Fruit fly (Drosophila melanogaster) whole organism, prepupa: ENCODE results near the gene CG31643.

ENCODE experiments used
- Blimp-1 ChIP-seq: fragments of 200-800 bp; sonication (Bioruptor generic); optimal IDR thresholded peaks from 3 replicates; lab custom pipeline; 2017; ENCODE audit warnings: missing biosample characterization, missing genetic modification characterization, mild to moderate bottlenecking, moderate library complexity, missing genetic modification reagents
- CG10631 ChIP-seq: fragments of 200-800 bp; sonication (Bioruptor generic); optimal IDR thresholded peaks from 2 replicates; lab custom pipeline; 2016; ENCODE audit warnings: missing biosample characterization, missing genetic modification characterization
- CG10669 ChIP-seq: fragments of 200-800 bp; sonication (Bioruptor generic); optimal IDR thresholded peaks from 3 replicates; lab custom pipeline; 2018; ENCODE audit warnings: missing biosample characterization, mild to moderate bottlenecking, missing genetic modification characterization, moderate library complexity
- CG11294 ChIP-seq: fragments of 200-800 bp; sonication (Bioruptor generic); IDR thresholded peaks from 2 replicates; pipeline ENCODE4 v1.3.6; 2022; ENCODE audit warnings: missing biosample characterization, missing genetic modification characterization
- CG11762 ChIP-seq: fragments of 200-800 bp; sonication (Bioruptor generic); optimal IDR thresholded peaks from 3 replicates; lab custom pipeline; 2016; ENCODE audit warnings: missing biosample characterization, missing genetic modification characterization; ENCODE audit not compliant: insufficient read depth
- CG11902 ChIP-seq: fragments of 200-800 bp; sonication (Bioruptor generic); optimal IDR thresholded peaks from 3 replicates; lab custom pipeline; 2016; ENCODE audit warnings: missing biosample characterization, missing genetic modification characterization
- CG15336 ChIP-seq: fragments of 200-800 bp; sonication (Bioruptor generic); IDR thresholded peaks from 2 replicates; pipeline ENCODE4 v1.3.6; 2022; ENCODE audit warnings: missing biosample characterization, missing genetic modification characterization
- CG1621 ChIP-seq: fragments of 200-800 bp; sonication (Bioruptor generic); optimal IDR thresholded peaks from 3 replicates; lab custom pipeline; 2018; ENCODE audit warnings: missing biosample characterization, mild to moderate bottlenecking, missing genetic modification characterization
- CG16779 ChIP-seq: fragments of 200-800 bp; sonication (Bioruptor generic); optimal IDR thresholded peaks from 3 replicates; lab custom pipeline; 2017; ENCODE audit warnings: missing biosample characterization, mild to moderate bottlenecking, missing genetic modification characterization
- CG3032 ChIP-seq: fragments of 200-800 bp; optimal IDR thresholded peaks from 2 replicates; lab custom pipeline; 2019; ENCODE audit warnings: missing biosample characterization, mild to moderate bottlenecking, missing genetic modification characterization, moderate library complexity
- CG31627 ChIP-seq: fragments of 200-800 bp; sonication (Bioruptor generic); optimal IDR thresholded peaks from 3 replicates; lab custom pipeline; 2016; ENCODE audit warnings: missing biosample characterization, missing genetic modification characterization
- CG32006 ChIP-seq: fragments of 200-800 bp; sonication (Bioruptor generic); optimal IDR thresholded peaks from 3 replicates; lab custom pipeline; 2017; ENCODE audit warnings: missing biosample characterization, mild to moderate bottlenecking, missing genetic modification characterization
- CG34406 ChIP-seq: fragments of 200-800 bp; sonication (Bioruptor generic); optimal IDR thresholded peaks from 3 replicates; lab custom pipeline; 2016; ENCODE audit warnings: missing biosample characterization, missing genetic modification characterization
- CG3919 ChIP-seq: fragments of 200-800 bp; sonication (Bioruptor generic); optimal IDR thresholded peaks from 3 replicates; lab custom pipeline; 2016; ENCODE audit warnings: missing biosample characterization, missing genetic modification characterization
- CG4318 ChIP-seq: fragments of 200-800 bp; sonication (Bioruptor generic); optimal IDR thresholded peaks from 3 replicates; lab custom pipeline; 2017; ENCODE audit warnings: missing biosample characterization, mild to moderate bottlenecking, missing genetic modification characterization
- CG6163 ChIP-seq: fragments of 200-800 bp; sonication (Bioruptor generic); IDR thresholded peaks from 3 replicates; pipeline ENCODE4 v1.3.6; 2022; ENCODE audit warnings: missing biosample characterization, missing genetic modification characterization
- CG6276 ChIP-seq: fragments of 200-800 bp; sonication (Bioruptor generic); optimal IDR thresholded peaks from 2 replicates; lab custom pipeline; 2017; ENCODE audit warnings: missing biosample characterization, mild to moderate bottlenecking, missing genetic modification characterization
- CG6808 ChIP-seq: fragments of 200-800 bp; sonication (Bioruptor generic); optimal IDR thresholded peaks from 3 replicates; lab custom pipeline; 2017; ENCODE audit warnings: missing biosample characterization, missing genetic modification characterization, mild to moderate bottlenecking, moderate library complexity, missing genetic modification reagents
- CG6854 ChIP-seq: fragments of 200-800 bp; sonication (Bioruptor generic); optimal IDR thresholded peaks from 2 replicates; lab custom pipeline; 2017; ENCODE audit warnings: missing biosample characterization, mild to moderate bottlenecking, missing genetic modification characterization
- CG7368 ChIP-seq: fragments of 200-800 bp; sonication (Bioruptor generic); optimal IDR thresholded peaks from 3 replicates; lab custom pipeline; 2016; ENCODE audit warnings: missing biosample characterization, missing genetic modification characterization
- CG8119 ChIP-seq: fragments of 200-800 bp; sonication (Bioruptor generic); IDR thresholded peaks from 3 replicates; pipeline ENCODE4 v1.3.6; 2022; ENCODE audit warnings: missing biosample characterization, missing genetic modification characterization
- CG8319 ChIP-seq: fragments of 200-800 bp; sonication (Bioruptor generic); optimal IDR thresholded peaks from 3 replicates; lab custom pipeline; 2016; ENCODE audit warnings: missing biosample characterization, missing genetic modification characterization
- CG8632 ChIP-seq: fragments of 200-800 bp; sonication (Bioruptor generic); optimal IDR thresholded peaks from 3 replicates; lab custom pipeline; 2016; ENCODE audit warnings: missing biosample characterization, missing genetic modification characterization
- CG9139 ChIP-seq: fragments of 200-800 bp; sonication (Bioruptor generic); optimal IDR thresholded peaks from 3 replicates; lab custom pipeline; 2017; ENCODE audit warnings: missing biosample characterization, mild to moderate bottlenecking, missing genetic modification characterization
- Eip75B ChIP-seq: fragments of 200-800 bp; sonication (Bioruptor generic); optimal IDR thresholded peaks from 3 replicates; lab custom pipeline; 2016; ENCODE audit warnings: missing biosample characterization, missing genetic modification characterization
- Eip78C ChIP-seq: fragments of 200-800 bp; sonication (Bioruptor generic); peaks from one replicate; lab custom pipeline; 2016; ENCODE audit warnings: missing biosample characterization, missing genetic modification characterization
- Eip93F ChIP-seq: fragments of 200-800 bp; sonication (Bioruptor generic); optimal IDR thresholded peaks from 2 replicates; lab custom pipeline; 2016; ENCODE audit warnings: missing biosample characterization, mild to moderate bottlenecking, missing genetic modification characterization
- Ets21C ChIP-seq: fragments of 200-800 bp; sonication (Bioruptor generic); optimal IDR thresholded peaks from 3 replicates; lab custom pipeline; 2016; ENCODE audit warnings: missing biosample characterization, missing genetic modification characterization
- Ets96B ChIP-seq: fragments of 200-800 bp; optimal IDR thresholded peaks from 2 replicates; lab custom pipeline; 2019; ENCODE audit warnings: missing biosample characterization, mild to moderate bottlenecking, missing genetic modification characterization, moderate library complexity
- Gug ChIP-seq: fragments of 200-800 bp; sonication (Bioruptor generic); IDR thresholded peaks from 2 replicates; pipeline ENCODE4 v1.3.6; 2022; ENCODE audit warnings: missing biosample characterization, missing genetic modification characterization
- Hr38 ChIP-seq: sonication (Bioruptor generic); optimal IDR thresholded peaks from 2 replicates; lab custom pipeline; 2016; ENCODE audit warnings: missing biosample characterization, missing genetic modification characterization
- Hr39 ChIP-seq: fragments of 200-800 bp; sonication (Bioruptor generic); optimal IDR thresholded peaks from 2 replicates; lab custom pipeline; 2016; ENCODE audit warnings: missing biosample characterization, missing genetic modification characterization
- Hr4 ChIP-seq: fragments of 200-800 bp; sonication (Bioruptor generic); optimal IDR thresholded peaks from 3 replicates; lab custom pipeline; 2016; ENCODE audit warnings: missing biosample characterization, missing genetic modification characterization
- Met ChIP-seq: fragments of 200-800 bp; sonication (Bioruptor generic); optimal IDR thresholded peaks from 3 replicates; lab custom pipeline; 2016; ENCODE audit warnings: missing biosample characterization, missing genetic modification characterization
- Smox ChIP-seq: fragments of 200-800 bp; sonication (Bioruptor generic); optimal IDR thresholded peaks from 3 replicates; lab custom pipeline; 2016; ENCODE audit warnings: missing biosample characterization, missing genetic modification characterization
- Sox102F ChIP-seq: fragments of 200-800 bp; sonication (Bioruptor generic); optimal IDR thresholded peaks from 2 replicates; lab custom pipeline; 2016; ENCODE audit warnings: missing biosample characterization, mild to moderate bottlenecking, missing genetic modification characterization
- achi ChIP-seq: fragments of 200-800 bp; sonication (Bioruptor generic); optimal IDR thresholded peaks from 3 replicates; lab custom pipeline; 2016; ENCODE audit warnings: missing biosample characterization, missing genetic modification characterization
- dac ChIP-seq: fragments of 200-800 bp; sonication (Bioruptor generic); optimal IDR thresholded peaks from 2 replicates; lab custom pipeline; 2017; ENCODE audit warnings: missing biosample characterization, mild to moderate bottlenecking, missing genetic modification characterization
- dsx ChIP-seq: fragments of 200-800 bp; optimal IDR thresholded peaks from 3 replicates; lab custom pipeline; 2019; ENCODE audit warnings: missing biosample characterization, mild to moderate bottlenecking, missing genetic modification characterization, moderate library complexity; ENCODE audit not compliant: poor library complexity, severe bottlenecking
- eg ChIP-seq: fragments of 200-800 bp; sonication (Bioruptor generic); IDR thresholded peaks from 3 replicates; pipeline ENCODE4 v1.3.6; 2022; ENCODE audit warnings: missing biosample characterization, missing genetic modification characterization
- esn ChIP-seq: fragments of 200-800 bp; sonication (Bioruptor generic); optimal IDR thresholded peaks from 2 replicates; lab custom pipeline; 2016; ENCODE audit warnings: missing biosample characterization, mild to moderate bottlenecking, missing genetic modification characterization, moderate library complexity
- fd85E ChIP-seq: fragments of 200-800 bp; sonication (Bioruptor generic); optimal IDR thresholded peaks from 3 replicates; lab custom pipeline; 2016; ENCODE audit warnings: missing biosample characterization, missing genetic modification characterization
- fkh ChIP-seq: fragments of 200-800 bp; sonication (Bioruptor generic); optimal IDR thresholded peaks from 3 replicates; lab custom pipeline; 2017; ENCODE audit warnings: missing biosample characterization, mild to moderate bottlenecking, missing genetic modification characterization, moderate library complexity
- lz ChIP-seq: fragments of 200-800 bp; sonication (Bioruptor generic); optimal IDR thresholded peaks from 3 replicates; lab custom pipeline; 2016; ENCODE audit warnings: missing biosample characterization, missing genetic modification characterization
- net ChIP-seq: fragments of 200-800 bp; sonication (Bioruptor generic); optimal IDR thresholded peaks from 3 replicates; lab custom pipeline; 2016; ENCODE audit warnings: missing biosample characterization, missing genetic modification characterization
- pdm3 ChIP-seq: fragments of 200-800 bp; sonication (Bioruptor generic); optimal IDR thresholded peaks from 3 replicates; lab custom pipeline; 2016; ENCODE audit warnings: missing biosample characterization, missing genetic modification characterization
- salr ChIP-seq, 2 experiments: fragments of 200-800 bp; sonication (Bioruptor generic); optimal IDR thresholded peaks; 3 replicates each; lab custom pipeline; 2016 to 2018; ENCODE audit warnings: missing biosample characterization in 2 of 2, missing genetic modification characterization in 2 of 2, mild to moderate bottlenecking in 1 of 2
- spab ChIP-seq: fragments of 200-800 bp; sonication (Bioruptor generic); optimal IDR thresholded peaks from 2 replicates; lab custom pipeline; 2017; ENCODE audit warnings: missing biosample characterization, mild to moderate bottlenecking, missing genetic modification characterization, missing genetic modification reagents
- ss ChIP-seq, 2 experiments: fragments of 200-800 bp; sonication (Bioruptor generic); optimal IDR thresholded peaks; 2 replicates in 1 of 2; 3 replicates in 1 of 2; lab custom pipeline; 2017 to 2018; ENCODE audit warnings: mild to moderate bottlenecking in 2 of 2, missing biosample characterization in 2 of 2, missing genetic modification characterization in 2 of 2, moderate library complexity in 1 of 2
- svp ChIP-seq: fragments of 200-800 bp; sonication (Bioruptor generic); peaks from one replicate; lab custom pipeline; 2016; ENCODE audit warnings: missing biosample characterization, missing genetic modification characterization
- topi ChIP-seq: fragments of 200-800 bp; sonication (Bioruptor generic); optimal IDR thresholded peaks from 3 replicates; lab custom pipeline; 2016; ENCODE audit warnings: missing biosample characterization, missing genetic modification characterization

The CG31643 gene

dm6 chr2L:6062382-6063082 is 24.6 kb downstream of the CG31643 start, which contains the start of the genes ND-51 and CG13994:
Gene ND-51 (minus strand): TSS chr2L:6062757.
Gene CG13994 (plus strand): TSS chr2L:6062989.
- TF ChIP-seq Hr38 (GFP tag; lab: Kevin White, UChicago): no peak
- peak; percentile 65; the same call in 1 of the 2 replicates for TF ChIP-seq Gug
- TF ChIP-seq Blimp-1: no peak
- peak; percentile 91 for TF ChIP-seq Eip78C (GFP tag; lab: Kevin White, UChicago)
- no peak for TF ChIP-seq CG6854 (GFP tag; lab: Kevin White, UChicago)
- TF ChIP-seq CG10669 (GFP tag; lab: Kevin White, UChicago): no peak
- TF ChIP-seq Ets21C (GFP tag; lab: Kevin White, UChicago): peak; percentile 54
- TF ChIP-seq CG16779 (tag; lab: Kevin White, UChicago): no peak
- TF ChIP-seq eg: peak; percentile 79
- peak; percentile 78 for TF ChIP-seq CG6163 (GFP tag; lab: Robert Waterston, UW)
- no peak for TF ChIP-seq Eip93F (GFP tag; lab: Kevin White, UChicago)
- TF ChIP-seq dac: no peak
- TF ChIP-seq spab: peak; percentile 31
- TF ChIP-seq net (GFP tag; lab: Kevin White, UChicago): no peak
- TF ChIP-seq esn (GFP tag; lab: Kevin White, UChicago): peak; percentile 73
- peak; percentile 35 for TF ChIP-seq CG11762 (GFP tag; lab: Kevin White, UChicago)
- TF ChIP-seq CG6808 (GFP tag; lab: Kevin White, UChicago): peak; percentile 51
- peak; percentile 67 for TF ChIP-seq CG10631 (GFP tag; lab: Kevin White, UChicago)
- no peak for TF ChIP-seq dsx (GFP tag; lab: Kevin White, UChicago)
- TF ChIP-seq salr (GFP tag; optimal IDR thresholded peaks at IDR 0.05; lab: Kevin White, UChicago): peak in 1 of 2 experiments; percentile 53
- peak; percentile 69 for TF ChIP-seq CG34406 (GFP tag; lab: Kevin White, UChicago)
- peak; percentile 70 for TF ChIP-seq Smox
- no peak for TF ChIP-seq CG9139 (GFP tag; lab: Kevin White, UChicago)
- TF ChIP-seq CG15336 (GFP tag; lab: Robert Waterston, UW): peak; percentile 55
- TF ChIP-seq CG8319 (GFP tag; lab: Kevin White, UChicago): peak; percentile 43
- peak; percentile 100 for TF ChIP-seq achi (GFP tag; lab: Kevin White, UChicago)
- TF ChIP-seq lz (GFP tag; lab: Kevin White, UChicago): peak; percentile 83
- peak; percentile 80 for TF ChIP-seq pdm3 (GFP tag; lab: Kevin White, UChicago)
- TF ChIP-seq Ets96B (tag; lab: Kevin White, UChicago): peak; percentile 65
- TF ChIP-seq Hr39 (GFP tag; lab: Kevin White, UChicago): peak; percentile 85
- TF ChIP-seq CG32006: peak; percentile 74
- peak; percentile 73 for TF ChIP-seq topi (GFP tag; lab: Kevin White, UChicago)
- TF ChIP-seq CG6276: no peak
- peak; percentile 95 for TF ChIP-seq svp (GFP tag; lab: Kevin White, UChicago)
- TF ChIP-seq CG11902: peak; percentile 61
- peak; percentile 75 for TF ChIP-seq CG3032 (tag; lab: Kevin White, UChicago)
- TF ChIP-seq CG7368 (GFP tag; lab: Kevin White, UChicago): no peak
- peak; percentile 98 for TF ChIP-seq fkh (GFP tag; lab: Kevin White, UChicago)
- TF ChIP-seq Met: no peak
- TF ChIP-seq CG4318: no peak
- TF ChIP-seq Sox102F (GFP tag; lab: Kevin White, UChicago): no peak
- TF ChIP-seq Eip75B: peak; percentile 75
- TF ChIP-seq CG1621 (tag; lab: Kevin White, UChicago): peak; percentile 62
- TF ChIP-seq CG11294 (GFP tag; lab: Robert Waterston, UW): peak; percentile 30; the same call in 1 of the 2 replicates
- TF ChIP-seq ss (GFP tag; optimal IDR thresholded peaks at IDR 0.05; lab: Kevin White, UChicago): no peak
- TF ChIP-seq CG8119: peak; percentile 49; the same call in 2 of the 3 replicates
- TF ChIP-seq CG31627 (GFP tag; lab: Kevin White, UChicago): peak; percentile 85
- peak; percentile 79 for TF ChIP-seq CG3919 (GFP tag; lab: Kevin White, UChicago)
- TF ChIP-seq Hr4: peak; percentile 86
- TF ChIP-seq fd85E: no peak
- TF ChIP-seq CG8632 (GFP tag; lab: Kevin White, UChicago): peak; percentile 45
